Fruit fly (Drosophila melanogaster) whole organism: ENCODE results near the gene CG2854.

Experiments used
- CG8478 ChIP-seq: fragments of >200 bp; optimal IDR thresholded peaks from 2 replicates; lab custom pipeline; 2018; ENCODE audit warnings: inconsistent platforms
- pan ChIP-seq: fragments of >200 bp; optimal IDR thresholded peaks from 2 replicates; lab custom pipeline; 2017
- usp ChIP-seq: fragments of >200 bp; optimal IDR thresholded peaks from 2 replicates; lab custom pipeline; 2017; ENCODE audit warnings: missing biosample characterization, missing genetic modification characterization, mixed read lengths

DNA sequence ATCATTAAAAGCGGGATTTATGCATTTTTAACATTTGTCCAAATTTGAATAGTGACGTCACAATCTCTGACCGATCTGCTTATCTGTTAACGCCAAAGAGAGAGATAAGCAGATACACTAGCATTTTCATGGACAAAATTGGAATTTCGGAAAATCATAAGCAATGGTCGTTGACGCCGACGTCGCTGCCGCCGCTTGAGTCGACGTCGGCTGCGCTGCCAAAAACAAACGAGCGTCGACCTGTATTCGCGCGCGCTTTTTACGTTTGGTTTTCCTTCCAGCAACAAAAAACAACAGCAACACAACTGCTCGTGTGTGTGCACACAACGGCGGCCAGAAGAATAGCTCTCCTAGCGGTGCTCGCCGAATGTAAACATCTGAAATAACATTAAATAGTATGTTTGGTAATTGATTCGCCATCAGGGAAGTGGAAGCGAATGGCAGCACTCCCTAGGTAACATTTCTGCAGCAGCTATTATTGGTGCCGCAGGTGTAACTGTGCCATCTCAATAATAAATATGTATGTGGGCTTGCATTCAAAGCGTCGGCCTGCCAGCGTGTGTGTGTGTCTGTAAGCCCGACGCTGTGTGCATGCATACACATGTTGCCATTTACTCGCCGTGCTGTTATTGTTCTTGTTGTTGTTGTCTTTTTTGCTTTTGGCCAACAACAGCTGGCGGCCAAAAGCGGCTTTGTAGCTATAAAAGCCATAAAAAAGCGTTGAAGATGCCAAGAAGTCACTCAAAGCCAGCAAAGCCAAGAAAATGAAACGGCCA is 26.4 kb upstream of the CG2854 start:
- no peak for TF ChIP-seq usp (GFP tag; lab: Kevin White, UChicago)
- TF ChIP-seq CG8478 (lab: Kevin White, UChicago) = no peak
- no peak for TF ChIP-seq pan (lab: Kevin White, UChicago)
